Worm (Caenorhabditis elegans): ENCODE measurements around the gene K02E2.7.
A peak's percentile ranks its signal among the peaks of the same experiment; 100 is the strongest.

K02E2.7 gene

DNA sequence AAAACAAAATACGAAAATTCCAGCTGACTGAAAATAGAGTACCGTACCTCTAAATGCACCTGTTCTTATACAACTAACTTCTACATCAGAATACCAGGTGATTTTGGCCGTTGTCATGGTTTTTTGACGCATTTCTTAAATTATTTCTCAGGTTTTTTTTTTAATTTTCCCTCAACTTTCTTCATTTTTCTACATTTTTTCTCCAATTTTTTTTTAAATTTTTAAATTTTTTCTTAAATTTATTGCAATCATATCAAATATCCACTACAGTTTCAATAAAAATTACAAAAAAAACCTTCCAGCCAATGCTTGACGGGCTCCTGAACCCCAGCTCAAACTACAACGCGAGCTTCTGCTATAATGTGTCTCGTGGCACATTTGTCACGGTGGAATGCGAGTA is 35.6 kb downstream of the K02E2.7 start, which contains the start of gene K02E2.1:
TSS of gene K02E2.1 (plus strand) at position 301 of the 400 bp plus-strand sequence.
- TF ChIP-seq ama-1 (optimal IDR thresholded peaks at IDR 0.05) (no peak), ceh-34 (tag; optimal IDR thresholded peaks at IDR 0.05) (no peak), nfya-1 (tag; optimal IDR thresholded peaks at IDR 0.05) (no peak), ets-4 (tag; optimal IDR thresholded peaks at IDR 0.05) (no peak), ceh-2 (tag; optimal IDR thresholded peaks at IDR 0.05) (no peak), T23F11.4 (GFP tag; optimal IDR thresholded peaks at IDR 0.05) (no peak), C08G9.2 (tag; optimal IDR thresholded peaks at IDR 0.05) (no peak)

DNA sequence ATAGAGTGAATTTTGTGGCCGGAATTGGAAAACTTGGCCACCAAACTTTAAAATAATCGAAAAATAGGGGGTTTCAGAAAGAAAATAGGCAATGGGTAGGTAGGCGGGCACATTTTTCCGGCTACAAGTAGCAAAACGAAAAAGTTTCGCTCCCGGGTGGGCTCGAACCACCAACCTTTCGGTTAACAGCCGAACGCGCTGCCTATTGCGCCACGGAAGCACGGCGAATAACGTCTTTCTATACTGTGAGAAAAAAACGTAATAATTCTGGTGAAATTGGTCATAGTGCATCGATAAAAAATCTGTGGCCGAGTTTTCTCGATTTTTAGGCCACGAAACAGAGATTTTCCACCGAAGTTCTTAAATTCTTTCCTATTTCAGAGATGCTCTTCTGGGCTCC is 36.5 kb downstream of the K02E2.7 start:
- TF ChIP-seq ceh-34 (tag; optimal IDR thresholded peaks at IDR 0.05) (no peak), ref-2 (tag; optimal IDR thresholded peaks at IDR 0.05) (no peak), hlh-8 (tag; optimal IDR thresholded peaks at IDR 0.05) (no peak), pha-4 (tag; optimal IDR thresholded peaks at IDR 0.05) (no peak), gmeb-2 (tag; optimal IDR thresholded peaks at IDR 0.05) (no peak), dmd-4 (tag; optimal IDR thresholded peaks at IDR 0.05; ENCODE audit: borderline replicate concordance) (no peak), fax-1 (tag; optimal IDR thresholded peaks at IDR 0.05) (no peak), C38D4.7 (GFP tag; optimal IDR thresholded peaks at IDR 0.05) (no peak)

DNA sequence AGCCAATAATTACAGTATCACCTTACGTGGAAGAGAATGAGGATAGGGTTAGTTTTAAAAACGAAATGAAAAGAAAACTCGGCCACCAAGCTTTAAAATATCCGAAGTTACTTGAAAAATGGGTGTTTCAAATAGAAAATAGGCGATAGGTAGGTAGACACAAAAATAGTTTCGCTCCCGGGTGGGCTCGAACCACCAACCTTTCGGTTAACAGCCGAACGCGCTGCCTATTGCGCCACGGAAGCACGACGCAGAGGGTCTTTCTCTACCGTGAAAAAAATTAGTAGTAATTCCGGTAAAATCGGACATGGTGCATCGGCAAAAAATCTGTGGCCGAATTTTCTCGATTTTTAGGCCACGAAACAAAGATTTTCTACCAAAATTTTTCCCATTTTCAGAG is 39.2 kb downstream of the K02E2.7 start:
- TF ChIP-seq odd-2 (tag; optimal IDR thresholded peaks at IDR 0.05): no peak
- no peak for TF ChIP-seq K02D7.2 (tag; optimal IDR thresholded peaks at IDR 0.05)
- no peak for TF ChIP-seq ceh-45 (GFP tag; IDR thresholded peaks at IDR 0.05)
- TF ChIP-seq pax-1 (tag; optimal IDR thresholded peaks at IDR 0.05): no peak
- no peak for TF ChIP-seq tbx-2 (tag; optimal IDR thresholded peaks at IDR 0.05)
- no peak for TF ChIP-seq ceh-31 (tag; optimal IDR thresholded peaks at IDR 0.05)
- no peak for TF ChIP-seq elt-4 (tag; optimal IDR thresholded peaks at IDR 0.05)
- no peak for TF ChIP-seq hlh-30 (tag; optimal IDR thresholded peaks at IDR 0.05; ENCODE audit: insufficient read depth)
- TF ChIP-seq ztf-16 (tag; optimal IDR thresholded peaks at IDR 0.05): no peak
- TF ChIP-seq dve-1 (tag; optimal IDR thresholded peaks at IDR 0.05): no peak
- TF ChIP-seq che-1 (tag; optimal IDR thresholded peaks at IDR 0.05): no peak
- TF ChIP-seq npax-4 (tag; optimal IDR thresholded peaks at IDR 0.05): no peak

DNA sequence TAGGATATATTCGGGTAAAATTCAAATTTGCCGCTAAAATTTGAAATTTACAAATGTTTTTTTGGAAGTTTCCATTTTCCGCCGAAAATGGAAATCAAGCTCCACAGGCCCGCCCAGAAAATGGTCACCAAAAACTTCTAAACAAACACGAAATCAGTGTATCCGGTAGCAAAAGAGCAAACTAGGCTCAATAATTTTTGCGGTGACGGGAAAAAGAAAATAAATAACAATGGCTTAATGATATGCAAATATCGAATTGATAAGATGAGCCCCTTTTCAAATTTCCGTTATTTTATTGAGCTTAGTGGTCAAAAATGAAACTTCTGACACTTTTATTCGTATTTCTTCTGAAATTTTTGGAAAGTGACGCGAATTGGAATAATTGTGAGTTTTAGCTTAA is 42.0 kb downstream of the K02E2.7 start, which contains the start of gene Y38H6A.3:
TSS of gene Y38H6A.3 (plus strand) at position 301 of the 400 bp plus-strand sequence.
- TF ChIP-seq pha-2 (tag; optimal IDR thresholded peaks at IDR 0.05): no peak

DNA sequence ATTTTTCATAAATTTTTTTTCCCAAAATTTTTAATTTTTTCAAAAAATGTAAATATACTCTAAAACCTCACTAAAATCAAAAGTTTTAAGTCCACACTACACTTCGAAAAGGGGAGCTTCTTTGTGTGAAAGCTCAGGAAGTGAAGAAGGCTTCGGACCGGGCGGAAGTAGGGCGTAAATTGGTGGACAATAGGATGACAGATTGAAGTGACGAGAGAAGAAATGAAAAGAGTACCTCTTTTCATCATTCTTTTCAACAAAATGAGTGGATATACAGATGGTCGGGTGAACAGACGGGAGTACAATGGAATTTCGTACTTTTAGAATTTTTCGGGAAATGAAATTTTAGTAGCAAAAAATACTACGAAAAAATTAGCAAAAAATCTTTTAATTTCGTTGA is 48.0 kb downstream of the K02E2.7 start:
- TF ChIP-seq npax-4 (tag; optimal IDR thresholded peaks at IDR 0.05) (no peak), unc-42 (tag; optimal IDR thresholded peaks at IDR 0.05) (peak; percentile 45), dve-1 (tag; optimal IDR thresholded peaks at IDR 0.05) (no peak), elt-2 (tag; optimal IDR thresholded peaks at IDR 0.05) (no peak), pqm-1 (tag; optimal IDR thresholded peaks at IDR 0.05) (no peak)

DNA sequence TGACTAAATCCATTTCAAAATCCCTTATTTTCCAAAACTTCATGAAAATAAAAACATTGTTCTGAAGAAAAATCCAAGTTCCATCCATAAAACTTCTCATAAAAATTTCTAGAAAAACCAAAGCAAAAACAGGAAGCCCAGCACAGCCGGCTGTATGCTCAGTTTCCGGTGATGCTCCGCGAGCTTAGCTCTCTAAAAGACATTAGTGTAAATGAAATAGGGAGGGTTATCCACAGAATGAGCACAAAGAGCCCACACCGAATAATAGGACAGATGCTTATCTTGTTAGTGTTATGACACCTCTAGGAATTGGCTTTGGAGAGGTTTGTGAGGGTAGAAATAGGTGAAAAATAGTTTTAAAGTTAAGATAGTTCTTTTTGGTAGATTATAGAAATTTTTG is 48.8 kb downstream of the K02E2.7 start:
- TF ChIP-seq unc-42 (tag; optimal IDR thresholded peaks at IDR 0.05): peak; percentile 38
- no peak for TF ChIP-seq ceh-45 (GFP tag; IDR thresholded peaks at IDR 0.05)
- TF ChIP-seq mec-3 (tag; optimal IDR thresholded peaks at IDR 0.05; ENCODE audit: borderline replicate concordance): no peak
- TF ChIP-seq fkh-6 (tag; optimal IDR thresholded peaks at IDR 0.05): no peak
- TF ChIP-seq Y22D7AL.16 (tag; optimal IDR thresholded peaks at IDR 0.05): no peak
- TF ChIP-seq unc-3 (GFP tag; conservative IDR thresholded peaks at IDR 0.05): no peak
- TF ChIP-seq unc-3 (tag; optimal IDR thresholded peaks at IDR 0.05): no peak
- TF ChIP-seq ets-4 (tag; optimal IDR thresholded peaks at IDR 0.05): no peak
- TF ChIP-seq ttx-3 (tag; optimal IDR thresholded peaks at IDR 0.05): no peak

Data from whole organism, late embryonic.